Fruit fly (Drosophila melanogaster) whole organism, adult: ENCODE data around the gene crc.

Experiments
- CG11617 ChIP-seq: fragments of 200-800 bp; sonication (Bioruptor generic); optimal IDR thresholded peaks from 2 replicates; lab custom pipeline; 2017; ENCODE audit warnings: mild to moderate bottlenecking, missing biosample characterization, missing genetic modification reagents, missing genetic modification characterization
- CG12768 ChIP-seq: fragments of 200-800 bp; sonication (Bioruptor generic); optimal IDR thresholded peaks from 2 replicates; lab custom pipeline; 2017; ENCODE audit warnings: missing biosample characterization, missing genetic modification characterization, mild to moderate bottlenecking, moderate library complexity, missing genetic modification reagents
- CG14711 ChIP-seq: fragments of 200-800 bp; sonication (Bioruptor generic); optimal IDR thresholded peaks from 2 replicates; lab custom pipeline; 2018; ENCODE audit warnings: missing biosample characterization, mild to moderate bottlenecking, missing genetic modification characterization, moderate library complexity
- CG1620 ChIP-seq: fragments of 200-800 bp; sonication (Bioruptor generic); optimal IDR thresholded peaks from 2 replicates; lab custom pipeline; 2016; ENCODE audit warnings: missing biosample characterization, missing genetic modification characterization
- CG33017 ChIP-seq: fragments of 200-800 bp; sonication (Bioruptor generic); optimal IDR thresholded peaks from 2 replicates; lab custom pipeline; 2018; ENCODE audit warnings: missing biosample characterization, mild to moderate bottlenecking, missing genetic modification characterization, moderate library complexity
- CG5204 ChIP-seq: fragments of 200-800 bp; sonication (Bioruptor generic); optimal IDR thresholded peaks from 2 replicates; lab custom pipeline; 2016; ENCODE audit warnings: missing biosample characterization, missing genetic modification characterization
- CG7045 ChIP-seq: fragments of 200-800 bp; sonication (Bioruptor generic); optimal IDR thresholded peaks from 2 replicates; lab custom pipeline; 2017; ENCODE audit warnings: missing biosample characterization, mild to moderate bottlenecking, missing genetic modification characterization
- CG7101 ChIP-seq: fragments of 200-800 bp; sonication (Bioruptor generic); optimal IDR thresholded peaks from 2 replicates; lab custom pipeline; 2018; ENCODE audit warnings: missing biosample characterization, mild to moderate bottlenecking, missing genetic modification characterization, moderate library complexity
- Clk ChIP-seq: fragments of 200-800 bp; sonication (Bioruptor generic); optimal IDR thresholded peaks from 2 replicates; lab custom pipeline; 2017; ENCODE audit warnings: missing biosample characterization, missing genetic modification characterization
- Crg-1 ChIP-seq: fragments of 200-800 bp; sonication (Bioruptor generic); optimal IDR thresholded peaks from 2 replicates; lab custom pipeline; 2016; ENCODE audit warnings: missing biosample characterization, missing genetic modification characterization
- Hr96 ChIP-seq: fragments of 200-800 bp; sonication (Bioruptor generic); optimal IDR thresholded peaks from 2 replicates; lab custom pipeline; 2016; ENCODE audit warnings: missing biosample characterization, missing genetic modification characterization
- Mnt ChIP-seq: fragments of 200-800 bp; sonication (Bioruptor generic); optimal IDR thresholded peaks from 2 replicates; lab custom pipeline; 2016; ENCODE audit warnings: missing biosample characterization, mild to moderate bottlenecking, missing genetic modification characterization
- bab1 ChIP-seq: fragments of 200-800 bp; sonication (Bioruptor generic); optimal IDR thresholded peaks from 3 replicates; lab custom pipeline; 2019; ENCODE audit warnings: missing biosample characterization, mild to moderate bottlenecking, missing genetic modification characterization, moderate library complexity
- cic ChIP-seq: fragments of 200-800 bp; sonication (Bioruptor generic); optimal IDR thresholded peaks from 2 replicates; lab custom pipeline; 2017; ENCODE audit warnings: missing biosample characterization, mild to moderate bottlenecking, missing genetic modification characterization, moderate library complexity
- cnc ChIP-seq, 2 experiments: fragments of >200 bp; optimal IDR thresholded peaks; 2 replicates each; lab custom pipeline; 2017
- kay ChIP-seq: fragments of 200-800 bp; sonication (Bioruptor generic); peaks from one replicate; lab custom pipeline; 2016; ENCODE audit warnings: missing biosample characterization, missing genetic modification characterization, borderline replicate concordance
- ovo ChIP-seq: fragments of 200-800 bp; sonication (Bioruptor generic); optimal IDR thresholded peaks from 2 replicates; lab custom pipeline; 2016; ENCODE audit warnings: missing biosample characterization, missing genetic modification characterization
- pad ChIP-seq: fragments of 200-800 bp; sonication (Bioruptor generic); optimal IDR thresholded peaks from 3 replicates; lab custom pipeline; 2017; ENCODE audit warnings: missing biosample characterization, missing genetic modification characterization, mild to moderate bottlenecking, moderate library complexity, missing genetic modification reagents
- tj ChIP-seq: fragments of 200-800 bp; sonication (Bioruptor generic); optimal IDR thresholded peaks from 3 replicates; lab custom pipeline; 2017; ENCODE audit warnings: missing biosample characterization, mild to moderate bottlenecking, missing genetic modification characterization, moderate library complexity
- toe ChIP-seq: fragments of 200-800 bp; sonication (Bioruptor generic); optimal IDR thresholded peaks from 2 replicates; lab custom pipeline; 2016; ENCODE audit warnings: missing biosample characterization, missing genetic modification characterization

Gene crc

DNA sequence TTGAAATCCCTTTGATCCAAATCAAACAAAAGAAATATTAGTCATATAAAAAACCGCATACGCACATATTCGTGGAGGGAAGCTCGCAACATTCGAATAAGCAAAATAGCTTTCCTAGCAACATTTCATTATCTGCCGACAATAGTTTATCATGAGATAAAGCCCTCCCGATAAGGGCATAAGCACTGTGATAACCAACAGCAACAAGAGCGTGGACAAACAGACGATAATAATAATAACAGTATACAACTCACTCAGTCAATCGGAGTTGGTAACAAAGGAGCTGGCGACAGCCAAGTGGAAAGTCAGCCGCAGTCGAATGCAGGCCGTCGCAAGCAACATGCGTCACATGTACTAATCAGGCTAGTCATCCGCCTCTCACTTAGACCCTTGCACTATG is 18.7 kb downstream of the crc start:
- TF ChIP-seq kay (GFP tag; lab: Kevin White, UChicago) (peak; percentile 26), tj (GFP tag; lab: Kevin White, UChicago) (no peak)

DNA sequence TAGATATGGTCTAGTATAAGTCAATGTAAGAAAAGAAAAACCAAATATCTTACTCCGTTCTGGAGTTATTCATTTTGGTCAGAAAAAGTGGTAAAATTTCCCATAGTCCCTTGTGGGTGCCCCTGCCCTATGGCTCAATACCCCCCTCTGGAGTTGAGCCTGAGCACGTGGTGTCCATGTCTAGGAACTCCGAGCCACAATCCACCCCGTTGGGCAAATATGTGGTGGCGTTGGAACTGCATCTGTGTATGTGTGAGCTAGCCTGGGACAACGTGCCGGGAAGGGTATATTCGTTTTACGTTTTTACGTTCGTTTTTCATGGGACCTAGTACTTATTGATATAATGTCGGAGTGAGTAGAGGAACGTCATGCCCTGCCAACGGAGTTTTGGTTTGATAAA is 20.2 kb downstream of the crc start:
- TF ChIP-seq CG7101 (tag; lab: Kevin White, UChicago): no peak
- TF ChIP-seq pad (GFP tag; lab: Kevin White, UChicago): no peak
- no peak for TF ChIP-seq CG12768
- no peak for TF ChIP-seq Crg-1 (GFP tag; lab: Kevin White, UChicago)
- no peak for TF ChIP-seq CG1620 (GFP tag; lab: Kevin White, UChicago)
- no peak for TF ChIP-seq CG11617 (GFP tag; lab: Kevin White, UChicago)
- TF ChIP-seq kay (GFP tag; lab: Kevin White, UChicago): no peak
- no peak for TF ChIP-seq Mnt (GFP tag; lab: Kevin White, UChicago)
- TF ChIP-seq cic (GFP tag; lab: Kevin White, UChicago): no peak
- no peak for TF ChIP-seq Clk (GFP tag; lab: Kevin White, UChicago)
- TF ChIP-seq ovo (GFP tag; lab: Kevin White, UChicago): no peak
- no peak for TF ChIP-seq tj (GFP tag; lab: Kevin White, UChicago)
- TF ChIP-seq CG7045 (GFP tag; lab: Kevin White, UChicago): no peak

dm6 chr2L:21331502-21331901 is 20.8 kb downstream of the crc start, which contains the start of gene dimm:
TSS of gene dimm (plus strand) at chr2L:21331756.
- TF ChIP-seq CG11617 (GFP tag; lab: Kevin White, UChicago) (no peak), toe (GFP tag; lab: Kevin White, UChicago) (no peak), ovo (GFP tag; lab: Kevin White, UChicago) (no peak), Clk (GFP tag; lab: Kevin White, UChicago) (no peak), Crg-1 (GFP tag; lab: Kevin White, UChicago) (no peak), CG1620 (GFP tag; lab: Kevin White, UChicago) (no peak)

DNA sequence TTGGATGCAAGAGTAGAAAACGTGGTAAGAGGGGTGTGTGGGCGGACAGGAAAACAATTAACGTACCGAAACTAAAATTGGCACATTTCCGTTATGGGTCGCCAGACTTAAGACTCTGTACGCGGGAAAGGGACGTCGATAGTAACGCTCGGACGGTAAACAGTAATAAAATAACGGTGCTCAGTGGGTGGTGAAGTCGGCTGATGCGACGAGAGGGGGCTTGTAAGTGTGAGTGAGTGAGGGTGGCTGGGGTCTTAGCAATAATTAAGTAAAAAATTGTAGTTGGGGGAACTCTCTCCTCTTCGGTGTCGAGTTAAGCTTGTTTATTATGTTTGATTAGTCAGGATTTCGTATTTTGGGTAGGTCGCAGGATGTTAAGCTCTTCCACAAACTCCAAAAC is 31.0 kb downstream of the crc start:
- TF ChIP-seq Crg-1 (GFP tag; lab: Kevin White, UChicago): no peak
- no peak for TF ChIP-seq CG7045 (GFP tag; lab: Kevin White, UChicago)

DNA sequence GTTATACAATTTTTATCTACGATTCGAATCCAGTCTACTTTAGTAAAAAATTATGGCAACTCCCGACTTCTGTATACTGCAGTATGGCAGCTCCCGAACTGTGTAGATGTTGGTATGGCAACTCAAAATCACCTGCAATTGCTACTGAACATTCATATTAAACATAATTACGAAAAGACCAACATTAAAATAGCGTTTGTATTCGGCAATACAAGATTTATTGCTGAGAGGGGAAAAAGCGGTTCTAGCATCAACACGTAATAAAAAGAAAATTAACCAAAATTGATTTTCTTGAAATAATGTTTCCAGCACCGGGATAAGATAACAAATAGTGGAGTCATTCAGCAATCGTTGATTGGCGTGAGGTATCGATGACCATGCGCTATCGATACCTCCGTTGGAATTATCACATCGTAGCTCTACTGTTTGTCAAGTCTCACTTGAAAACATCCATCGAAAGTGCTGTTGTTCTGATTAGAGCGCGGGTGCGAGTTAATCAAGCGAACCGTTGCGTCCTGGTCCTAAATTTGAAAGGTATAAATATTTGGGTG is 33.6 kb downstream of the crc start, which contains the start of gene Tsp39D:
Tsp39D (plus strand) TSS at position 405 of the 551 bp plus-strand sequence.
- TF ChIP-seq cic (GFP tag; lab: Kevin White, UChicago) (no peak), CG11617 (GFP tag; lab: Kevin White, UChicago) (peak; percentile 3), CG14711 (tag; lab: Kevin White, UChicago) (no peak), bab1 (GFP tag; lab: Kevin White, UChicago) (peak; percentile 46), Clk (GFP tag; lab: Kevin White, UChicago) (no peak), toe (GFP tag; lab: Kevin White, UChicago) (no peak), cnc (optimal IDR thresholded peaks at IDR 0.05; lab: Kevin White, UChicago) (peak in 1 of 2 experiments; percentile 82)

dm6 chr2L:21360916-21361315 is 50.2 kb downstream of the crc start, which contains the start of gene dtr:
TSS of gene dtr (plus strand) at chr2L:21361216.
- TF ChIP-seq Clk (GFP tag; lab: Kevin White, UChicago): no peak
- no peak for TF ChIP-seq bab1 (GFP tag; lab: Kevin White, UChicago)
- no peak for TF ChIP-seq pad (GFP tag; lab: Kevin White, UChicago)
- no peak for TF ChIP-seq cnc (optimal IDR thresholded peaks at IDR 0.05; lab: Kevin White, UChicago)
- TF ChIP-seq CG7045 (GFP tag; lab: Kevin White, UChicago): no peak
- TF ChIP-seq cic (GFP tag; lab: Kevin White, UChicago): no peak
- TF ChIP-seq CG7101 (tag; lab: Kevin White, UChicago): no peak
- TF ChIP-seq kay (GFP tag; lab: Kevin White, UChicago): no peak
- TF ChIP-seq Crg-1 (GFP tag; lab: Kevin White, UChicago): no peak
- no peak for TF ChIP-seq CG1620 (GFP tag; lab: Kevin White, UChicago)
- TF ChIP-seq CG12768: no peak
- TF ChIP-seq CG5204 (GFP tag; lab: Kevin White, UChicago): no peak
- no peak for TF ChIP-seq CG11617 (GFP tag; lab: Kevin White, UChicago)
- no peak for TF ChIP-seq toe (GFP tag; lab: Kevin White, UChicago)
- no peak for TF ChIP-seq Mnt (GFP tag; lab: Kevin White, UChicago)
- no peak for TF ChIP-seq CG33017 (tag; lab: Kevin White, UChicago)
- no peak for TF ChIP-seq Hr96 (GFP tag; lab: Kevin White, UChicago)

DNA sequence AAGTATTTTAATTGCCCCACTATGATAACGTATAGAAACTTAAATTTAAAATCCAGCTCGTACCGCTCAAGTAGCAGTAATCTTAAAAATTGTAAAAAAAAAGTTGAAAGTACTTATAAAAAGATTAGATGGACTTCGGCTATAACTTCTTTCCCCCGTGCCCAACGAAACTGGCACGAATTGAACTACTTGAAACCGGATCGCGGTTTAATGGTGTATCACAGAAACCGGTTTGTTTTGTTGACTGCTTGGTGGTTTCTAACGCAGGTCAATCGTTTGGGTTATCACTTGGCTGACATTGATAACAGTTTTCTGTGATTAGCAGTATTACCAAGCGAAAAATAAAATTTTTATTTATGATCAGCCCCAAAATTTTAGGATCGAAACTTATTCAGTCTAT is 56.6 kb downstream of the crc start:
- no peak for TF ChIP-seq CG14711 (tag; lab: Kevin White, UChicago)
- peak; percentile 11 for TF ChIP-seq cic (GFP tag; lab: Kevin White, UChicago)
